Worm (Caenorhabditis elegans): ENCODE results near the gene T04G9.7.

The T04G9.7 gene

DNA sequence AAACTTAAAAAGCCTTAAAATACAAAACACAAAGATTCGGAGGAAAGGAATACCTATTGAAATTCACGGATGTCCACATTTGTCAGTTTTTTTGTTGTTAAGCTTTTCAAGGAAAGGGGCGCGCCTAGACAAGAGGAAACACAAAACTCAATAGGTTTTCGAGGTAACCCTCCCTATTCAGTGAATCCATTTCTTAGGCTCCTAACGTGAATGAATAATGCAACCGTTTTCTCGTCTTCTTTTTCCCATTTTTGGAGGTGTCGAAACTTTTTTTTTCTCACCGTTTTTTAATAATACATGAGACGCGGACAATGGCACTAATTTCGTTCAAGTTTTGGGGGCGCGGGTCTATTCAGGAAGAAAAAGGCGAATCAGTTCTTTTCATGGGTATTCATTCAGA lies 33.6 kb upstream of the T04G9.7 start:
- TF ChIP-seq Y48G9A.11 (GFP tag; IDR thresholded peaks at IDR 0.05) (no peak), cey-2 (tag; optimal IDR thresholded peaks at IDR 0.05; ENCODE audit: borderline replicate concordance, insufficient read depth) (no peak), lim-7 (GFP tag; IDR thresholded peaks at IDR 0.05) (no peak), Y75B8A.6 (GFP tag; IDR thresholded peaks at IDR 0.05) (no peak), madf-9 (GFP tag; conservative IDR thresholded peaks at IDR 0.05) (no peak)

DNA sequence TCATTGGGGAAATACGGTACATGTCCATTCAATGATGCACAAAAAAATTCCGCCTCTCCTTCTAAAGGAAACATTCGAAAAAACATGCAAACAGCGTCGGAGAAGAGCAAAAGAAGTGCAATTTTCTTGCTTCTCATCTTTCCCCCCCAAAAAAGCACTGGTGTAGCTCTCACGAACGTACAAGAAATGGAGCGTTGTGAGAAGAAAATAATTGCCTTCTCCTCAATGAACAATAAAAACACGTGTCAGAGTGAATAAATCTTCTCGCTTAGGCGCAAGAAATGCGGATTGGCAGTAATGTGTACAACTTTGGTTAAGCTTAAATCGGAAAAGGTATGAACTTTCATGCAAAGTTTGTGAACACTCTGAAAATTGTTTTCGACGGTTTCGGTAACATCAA lies 22.3 kb upstream of the T04G9.7 start:
- no peak for TF ChIP-seq dmd-9 (GFP tag; IDR thresholded peaks at IDR 0.05)
- TF ChIP-seq F10B5.3 (tag; optimal IDR thresholded peaks at IDR 0.05) = no peak
- peak; percentile 88 for TF ChIP-seq aha-1 (tag)
- TF ChIP-seq unc-62 (GFP tag; optimal IDR thresholded peaks at IDR 0.05 in 1 of 2) = peak in 1 of 2 experiments; percentile 57
- TF ChIP-seq unc-62 (tag; optimal IDR thresholded peaks at IDR 0.05) = no peak

DNA sequence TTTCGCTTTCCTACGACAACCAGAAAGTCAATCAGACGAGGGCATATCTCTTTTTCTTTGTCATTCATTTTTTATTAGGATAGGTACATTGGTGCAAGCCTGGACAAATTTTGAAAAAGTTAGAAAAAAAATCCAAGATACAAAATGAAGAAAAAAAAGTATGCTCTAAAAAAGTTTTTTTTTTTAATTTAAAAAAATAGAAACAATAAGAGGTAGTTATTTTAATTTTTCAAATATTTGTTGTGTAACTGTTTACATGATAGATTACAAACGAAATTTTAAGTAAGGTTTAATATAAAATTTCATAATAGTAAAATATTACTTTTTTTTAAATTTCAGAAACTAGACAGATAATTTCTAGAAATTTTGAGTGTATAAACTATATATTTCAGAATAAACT lies 11.0 kb upstream of the T04G9.7 start, which contains the start of gene aex-3:
Gene aex-3 (minus strand): TSS at position 101 of the 400 bp plus-strand sequence.
- TF ChIP-seq zfp-3 (GFP tag; conservative IDR thresholded peaks at IDR 0.05) = no peak
- TF ChIP-seq dmd-8 (GFP tag; IDR thresholded peaks at IDR 0.05) = no peak
- TF ChIP-seq ceh-82 (tag; optimal IDR thresholded peaks at IDR 0.05) = no peak
- no peak for TF ChIP-seq mxl-2 (GFP tag; conservative IDR thresholded peaks at IDR 0.05)
- TF ChIP-seq pqm-1 (tag; optimal IDR thresholded peaks at IDR 0.05) = no peak
- no peak for TF ChIP-seq saeg-2 (GFP tag; IDR thresholded peaks at IDR 0.05)
- TF ChIP-seq Y75B8A.6 (GFP tag; IDR thresholded peaks at IDR 0.05) = no peak
- TF ChIP-seq F26F4.8 (GFP tag; conservative IDR thresholded peaks at IDR 0.05) = no peak
- TF ChIP-seq ceh-32 (tag; optimal IDR thresholded peaks at IDR 0.05; ENCODE audit: poor library complexity) = no peak
- no peak for TF ChIP-seq lim-7 (GFP tag; IDR thresholded peaks at IDR 0.05)
- no peak for TF ChIP-seq hlh-11 (tag; optimal IDR thresholded peaks at IDR 0.05)
- no peak for TF ChIP-seq madf-5 (GFP tag; IDR thresholded peaks at IDR 0.05)
- TF ChIP-seq spr-3 (GFP tag; optimal IDR thresholded peaks at IDR 0.05) = no peak
- TF ChIP-seq egl-27 (tag; optimal IDR thresholded peaks at IDR 0.05) = no peak
- TF ChIP-seq daf-19 (GFP tag; conservative IDR thresholded peaks at IDR 0.05) = no peak

DNA sequence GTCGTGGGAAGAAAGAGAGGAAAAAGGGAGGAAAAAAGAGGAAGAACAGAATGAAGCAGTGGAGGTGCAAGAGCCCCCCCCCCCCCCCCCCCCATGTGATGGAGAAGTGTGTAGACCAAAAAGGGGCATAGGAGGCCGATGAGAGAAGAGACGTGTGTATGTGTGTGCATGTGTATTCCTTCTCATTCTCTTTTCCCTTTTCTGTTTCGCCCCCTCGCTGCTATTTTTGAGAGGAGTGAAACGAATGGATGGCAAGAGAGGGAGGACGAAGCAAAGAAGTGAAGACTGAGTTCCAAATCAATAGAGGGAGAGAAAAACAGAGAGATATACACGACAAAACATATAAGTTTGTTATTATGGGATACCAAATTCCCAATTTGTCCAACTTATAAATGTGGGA lies 10.1 kb upstream of the T04G9.7 start:
- no peak for TF ChIP-seq lin-29 (GFP tag; IDR thresholded peaks at IDR 0.05)
- TF ChIP-seq hlh-30 (tag; optimal IDR thresholded peaks at IDR 0.05; ENCODE audit: insufficient read depth) = peak; percentile 39
- no peak for TF ChIP-seq saeg-2 (GFP tag; IDR thresholded peaks at IDR 0.05)
- TF ChIP-seq mep-1 (tag; optimal IDR thresholded peaks at IDR 0.05) = peak; percentile 44
- peak; percentile 32 for TF ChIP-seq hlh-11 (tag; optimal IDR thresholded peaks at IDR 0.05)
- peak; percentile 14 for TF ChIP-seq fkh-10 (GFP tag; optimal IDR thresholded peaks at IDR 0.05)
- no peak for TF ChIP-seq gei-8 (GFP tag; optimal IDR thresholded peaks at IDR 0.05)
- TF ChIP-seq Y5F2A.4 (GFP tag; optimal IDR thresholded peaks at IDR 0.05) = no peak
- no peak for TF ChIP-seq nhr-25 (tag; optimal IDR thresholded peaks at IDR 0.05; ENCODE audit: borderline replicate concordance, insufficient read depth)
- no peak for TF ChIP-seq ceh-28 (tag; optimal IDR thresholded peaks at IDR 0.05)
- TF ChIP-seq mxl-3 (GFP tag; optimal IDR thresholded peaks at IDR 0.05) = peak; percentile 19
- no peak for TF ChIP-seq ztf-7 (tag; optimal IDR thresholded peaks at IDR 0.05)
- peak; percentile 10 for TF ChIP-seq rbr-2 (tag; optimal IDR thresholded peaks at IDR 0.05)
- peak; percentile 12 for TF ChIP-seq nhr-6 (tag; optimal IDR thresholded peaks at IDR 0.05)
- peak; percentile 98 for TF ChIP-seq aha-1 (tag)
- 0 out of 2 replicates have a peak, but pooled peaks have one; percentile 37 for TF ChIP-seq hmg-1.1 (GFP tag; IDR thresholded peaks at IDR 0.05)
- peak; percentile 26 for TF ChIP-seq dve-1 (tag; optimal IDR thresholded peaks at IDR 0.05; ENCODE audit: insufficient read depth)
- peak; percentile 54 for TF ChIP-seq set-16 (GFP tag; IDR thresholded peaks at IDR 0.05)
- peak in 1 of 2 experiments; percentile 44 for TF ChIP-seq mdl-1 (tag; optimal IDR thresholded peaks at IDR 0.05)
- peak; percentile 25 for TF ChIP-seq mes-2 (tag; optimal IDR thresholded peaks at IDR 0.05; ENCODE audit: poor library complexity, severe bottlenecking)
- no peak for TF ChIP-seq Y75B8A.6 (GFP tag; IDR thresholded peaks at IDR 0.05)
- TF ChIP-seq lsy-2 (tag; optimal IDR thresholded peaks at IDR 0.05) = peak in 1 of 2 experiments; percentile 50
- no peak for TF ChIP-seq ama-1 (optimal IDR thresholded peaks at IDR 0.05)
- no peak for TF ChIP-seq mdt-29 (GFP tag; IDR thresholded peaks at IDR 0.05)
